Worm (Caenorhabditis elegans): Measurements from ENCODE around the gene hrpl-1.

DNA sequence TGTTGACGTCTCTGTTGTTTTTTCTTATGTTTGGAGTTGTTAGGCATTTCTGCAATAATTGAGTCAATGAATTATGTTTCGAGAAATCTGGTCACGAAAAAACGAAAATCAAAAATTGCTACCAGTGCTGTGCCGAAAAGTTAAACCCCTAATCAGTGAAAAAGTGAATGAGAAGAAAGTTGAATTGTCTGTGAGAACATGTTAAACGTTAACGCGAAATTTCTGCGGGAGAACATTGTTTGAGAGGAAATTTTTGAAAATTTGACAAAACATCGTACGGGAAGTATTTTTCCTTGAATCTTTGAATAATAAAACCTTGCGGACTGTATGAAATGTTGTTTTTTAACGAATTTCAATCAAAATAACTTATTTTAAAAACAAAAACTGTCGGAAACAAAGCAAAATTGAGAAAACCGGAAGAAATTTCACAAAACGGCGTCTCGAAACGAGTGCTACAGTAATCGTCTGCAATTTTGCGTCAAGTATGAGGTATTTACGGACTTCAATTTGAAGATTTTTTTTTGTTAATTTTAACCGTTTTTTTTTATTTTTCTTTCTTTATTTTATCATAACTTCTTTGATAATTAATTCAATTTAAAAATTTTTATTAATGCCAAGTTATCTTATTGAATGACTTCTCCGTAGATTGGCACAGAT lies 4.8 kb upstream of the hrpl-1 start, which contains the start of gene adal-1:
- TF ChIP-seq skn-1 (tag; optimal IDR thresholded peaks at IDR 0.05) (no peak), gmeb-1 (tag; optimal IDR thresholded peaks at IDR 0.05) (no peak), nhr-6 (tag; optimal IDR thresholded peaks at IDR 0.05) (no peak), unc-62 (GFP tag; optimal IDR thresholded peaks at IDR 0.05) (no peak), nhr-11 (tag; optimal IDR thresholded peaks at IDR 0.05) (no peak)

Data from whole organism, L2 larva.